Fruit fly (Drosophila melanogaster) whole organism, embryonic: ENCODE data around the gene Wsck.
A peak's percentile ranks its signal among the peaks of the same experiment; 100 is the strongest.

Experiments
- B-H1 ChIP-seq: fragments of 200-800 bp; sonication (Bioruptor generic); IDR thresholded peaks from 3 replicates; pipeline ENCODE4 v1.3.6; 2022; ENCODE audit warnings: missing biosample characterization, missing genetic modification characterization
- B-H2 ChIP-seq: fragments of 200-800 bp; sonication (Bioruptor generic); optimal IDR thresholded peaks from 2 replicates; lab custom pipeline; 2018; ENCODE audit warnings: missing biosample characterization, mild to moderate bottlenecking, missing genetic modification characterization
- CG11696 ChIP-seq: fragments of 200-800 bp; sonication (Bioruptor generic); IDR thresholded peaks from 2 replicates; pipeline ENCODE4 v1.3.6; 2022; ENCODE audit warnings: missing biosample characterization, missing genetic modification characterization
- CG14014 ChIP-seq: fragments of 200-800 bp; sonication (Bioruptor generic); IDR thresholded peaks from 2 replicates; pipeline ENCODE4 v1.3.6; 2022; ENCODE audit warnings: missing biosample characterization, missing genetic modification characterization
- CG30020 ChIP-seq: fragments of 200-800 bp; optimal IDR thresholded peaks from 2 replicates; lab custom pipeline; 2019; ENCODE audit warnings: missing biosample characterization, mild to moderate bottlenecking, missing genetic modification characterization, moderate library complexity
- CG30431 ChIP-seq: fragments of 200-800 bp; sonication (Bioruptor generic); optimal IDR thresholded peaks from 2 replicates; lab custom pipeline; 2017; ENCODE audit warnings: missing biosample characterization, missing genetic modification characterization
- CG3065 ChIP-seq: fragments of 200-800 bp; sonication (Bioruptor generic); optimal IDR thresholded peaks from 2 replicates; lab custom pipeline; 2016; ENCODE audit warnings: missing biosample characterization, missing genetic modification characterization
- CG42726 ChIP-seq: fragments of 200-800 bp; sonication (Bioruptor generic); IDR thresholded peaks from 2 replicates; pipeline ENCODE4 v1.3.6; 2022; ENCODE audit warnings: missing biosample characterization, missing genetic modification characterization; ENCODE audit not compliant: partially characterized antibody
- CG6175 ChIP-seq: fragments of 200-800 bp; sonication (Bioruptor generic); IDR thresholded peaks from 3 replicates; pipeline ENCODE4 v1.3.6; 2022; ENCODE audit warnings: missing biosample characterization, missing genetic modification characterization
- CG6791 ChIP-seq: fragments of 200-800 bp; sonication (Bioruptor generic); IDR thresholded peaks from 3 replicates; pipeline ENCODE4 v1.3.6; 2022; ENCODE audit warnings: missing biosample characterization, missing genetic modification characterization; ENCODE audit not compliant: partially characterized antibody
- CG7357 ChIP-seq: fragments of 200-800 bp; sonication (Bioruptor generic); IDR thresholded peaks from 3 replicates; pipeline ENCODE4 v1.3.6; 2022; ENCODE audit warnings: missing biosample characterization, missing genetic modification characterization
- CG7556 ChIP-seq: fragments of 200-800 bp; sonication (Bioruptor generic); optimal IDR thresholded peaks from 2 replicates; lab custom pipeline; 2017; ENCODE audit warnings: missing biosample characterization, mild to moderate bottlenecking, missing genetic modification characterization
- CG9932 ChIP-seq: fragments of 200-800 bp; sonication (Bioruptor generic); IDR thresholded peaks from 2 replicates; pipeline ENCODE4 v1.3.6; 2022; ENCODE audit warnings: missing biosample characterization, missing genetic modification characterization
- Dek ChIP-seq: fragments of 200-800 bp; sonication (Bioruptor generic); optimal IDR thresholded peaks from 3 replicates; lab custom pipeline; 2019; ENCODE audit warnings: missing biosample characterization, mild to moderate bottlenecking, missing genetic modification characterization, moderate library complexity
- Dll ChIP-seq: fragments of 200-800 bp; sonication (Bioruptor generic); IDR thresholded peaks from 4 replicates; pipeline ENCODE4 v1.3.6; 2022; ENCODE audit warnings: missing biosample characterization, missing genetic modification characterization; ENCODE audit not compliant: partially characterized antibody
- Doc3 ChIP-seq: fragments of 200-800 bp; sonication (Bioruptor generic); IDR thresholded peaks from 3 replicates; pipeline ENCODE4 v1.3.6; 2022; ENCODE audit warnings: missing biosample characterization, missing genetic modification characterization; ENCODE audit not compliant: partially characterized antibody
- Elba2 ChIP-seq: fragments of 200-800 bp; sonication (Bioruptor generic); optimal IDR thresholded peaks from 3 replicates; lab custom pipeline; 2016; ENCODE audit warnings: missing biosample characterization, missing genetic modification characterization
- Hand ChIP-seq: fragments of 200-800 bp; sonication (Bioruptor generic); optimal IDR thresholded peaks from 2 replicates; lab custom pipeline; 2017; ENCODE audit warnings: mild to moderate bottlenecking, missing biosample characterization, missing genetic modification reagents, missing genetic modification characterization
- Hr78 ChIP-seq, 2 experiments: fragments of 200-800 bp in 1 of 2; fragments of >200 bp in 1 of 2; sonication (Bioruptor generic) in 1 of 2; optimal IDR thresholded peaks; 2 replicates each; lab custom pipeline; 2017 to 2019; ENCODE audit warnings: missing biosample characterization in 2 of 2, missing genetic modification characterization in 2 of 2, mild to moderate bottlenecking in 1 of 2, moderate library complexity in 1 of 2
- Mes4 ChIP-seq: fragments of 200-800 bp; sonication (Bioruptor generic); optimal IDR thresholded peaks from 2 replicates; lab custom pipeline; 2016; ENCODE audit warnings: missing biosample characterization, missing genetic modification characterization
- NC2β ChIP-seq: fragments of 200-800 bp; sonication (Bioruptor generic); optimal IDR thresholded peaks from 2 replicates; lab custom pipeline; 2016; ENCODE audit warnings: missing biosample characterization, missing genetic modification characterization
- Opbp ChIP-seq: fragments of 200-800 bp; sonication (Bioruptor generic); IDR thresholded peaks from 3 replicates; pipeline ENCODE4 v1.3.6; 2022; ENCODE audit warnings: missing biosample characterization, missing genetic modification characterization; ENCODE audit not compliant: partially characterized antibody
- PHDP ChIP-seq: fragments of 200-800 bp; sonication (Bioruptor generic); optimal IDR thresholded peaks from 3 replicates; lab custom pipeline; 2018; ENCODE audit warnings: missing biosample characterization, mild to moderate bottlenecking, missing genetic modification characterization, moderate library complexity
- Poxn ChIP-seq: fragments of 200-800 bp; sonication (Bioruptor generic); IDR thresholded peaks from 2 replicates; pipeline ENCODE4 v1.3.6; 2022; ENCODE audit warnings: missing biosample characterization, missing genetic modification characterization
- Six4 ChIP-seq: fragments of 200-800 bp; sonication (Bioruptor generic); optimal IDR thresholded peaks from 2 replicates; lab custom pipeline; 2016; ENCODE audit warnings: missing biosample characterization, missing genetic modification characterization
- Ssrp ChIP-seq: fragments of 200-800 bp; sonication (Bioruptor generic); optimal IDR thresholded peaks from 2 replicates; lab custom pipeline; 2018; ENCODE audit warnings: missing biosample characterization, mild to moderate bottlenecking, missing genetic modification characterization, moderate library complexity
- Trl ChIP-seq, 3 experiments: fragments of >200 bp in 2 of 3; fragments of 200-800 bp in 1 of 3; sonication (Bioruptor generic) in 1 of 3; optimal IDR thresholded peaks; 2 replicates in 1 of 3; 3 replicates in 2 of 3; lab custom pipeline; 2016 to 2017; ENCODE audit warnings: missing biosample characterization in 1 of 3, missing genetic modification characterization in 1 of 3
- ab ChIP-seq: fragments of 200-800 bp; sonication (Bioruptor generic); optimal IDR thresholded peaks from 2 replicates; lab custom pipeline; 2016; ENCODE audit warnings: missing biosample characterization, missing genetic modification characterization
- chif ChIP-seq, 2 experiments: fragments of 200-800 bp; sonication (Bioruptor generic); optimal IDR thresholded peaks; 3 replicates each; lab custom pipeline; 2016; ENCODE audit warnings: missing biosample characterization in 2 of 2, missing genetic modification characterization in 2 of 2
- chinmo ChIP-seq: fragments of 200-800 bp; sonication (Bioruptor generic); IDR thresholded peaks from 4 replicates; pipeline ENCODE4 v1.3.6; 2022; ENCODE audit warnings: missing biosample characterization, missing genetic modification characterization; ENCODE audit not compliant: partially characterized antibody
- da ChIP-seq: fragments of 200-800 bp; sonication (Bioruptor generic); optimal IDR thresholded peaks from 2 replicates; lab custom pipeline; 2016; ENCODE audit warnings: missing biosample characterization, missing genetic modification characterization
- ems ChIP-seq: fragments of 200-800 bp; sonication (Bioruptor generic); optimal IDR thresholded peaks from 3 replicates; lab custom pipeline; 2016; ENCODE audit warnings: missing biosample characterization, missing genetic modification characterization
- jigr1 ChIP-seq: fragments of 200-800 bp; sonication (Bioruptor generic); IDR thresholded peaks from 3 replicates; pipeline ENCODE4 v1.3.6; 2022; ENCODE audit warnings: missing biosample characterization, missing genetic modification characterization
- lmd ChIP-seq: fragments of 200-800 bp; sonication (Bioruptor generic); IDR thresholded peaks from 2 replicates; pipeline ENCODE4 v1.3.6; 2022; ENCODE audit warnings: missing biosample characterization, missing genetic modification characterization
- nerfin-1 ChIP-seq: fragments of 200-800 bp; sonication (Bioruptor generic); optimal IDR thresholded peaks from 3 replicates; lab custom pipeline; 2019; ENCODE audit warnings: missing biosample characterization, mild to moderate bottlenecking, missing genetic modification characterization, moderate library complexity
- pan ChIP-seq, 4 experiments: fragments of >200 bp in 3 of 4; fragments of 200-800 bp in 1 of 4; sonication (Bioruptor generic) in 1 of 4; optimal IDR thresholded peaks in 3 of 4; IDR thresholded peaks in 1 of 4; 2 replicates each; pipeline versions ENCODE4 v1.3.6 to Lab custom; 2017 to 2022; ENCODE audit warnings: missing biosample characterization in 2 of 4, missing genetic modification characterization in 2 of 4, mixed read lengths in 1 of 4
- phol ChIP-seq: fragments of 200-800 bp; sonication (Bioruptor generic); optimal IDR thresholded peaks from 3 replicates; lab custom pipeline; 2018; ENCODE audit warnings: missing biosample characterization, mild to moderate bottlenecking, missing genetic modification characterization, moderate library complexity
- pzg ChIP-seq: fragments of 200-800 bp; sonication (Bioruptor generic); optimal IDR thresholded peaks from 3 replicates; lab custom pipeline; 2018; ENCODE audit warnings: missing biosample characterization, mild to moderate bottlenecking, missing genetic modification characterization, moderate library complexity
- repo ChIP-seq: fragments of 200-800 bp; sonication (Bioruptor generic); optimal IDR thresholded peaks from 2 replicates; lab custom pipeline; 2016; ENCODE audit warnings: missing biosample characterization, missing genetic modification characterization
- slbo ChIP-seq: fragments of 200-800 bp; sonication (Bioruptor generic); IDR thresholded peaks from 2 replicates; pipeline ENCODE4 v1.3.6; 2022; ENCODE audit warnings: missing biosample characterization, missing genetic modification characterization
- ssp ChIP-seq: fragments of 200-800 bp; sonication (Bioruptor generic); IDR thresholded peaks from 2 replicates; pipeline ENCODE4 v1.3.6; 2022; ENCODE audit warnings: missing biosample characterization, missing genetic modification characterization
- stc ChIP-seq: fragments of 200-800 bp; sonication (Bioruptor generic); IDR thresholded peaks from 2 replicates; pipeline ENCODE4 v1.3.6; 2022; ENCODE audit warnings: missing biosample characterization, missing genetic modification characterization
- tll ChIP-seq, 2 experiments: fragments of 200-800 bp in 1 of 2; fragments of >200 bp in 1 of 2; sonication (Bioruptor generic) in 1 of 2; optimal IDR thresholded peaks; 2 replicates each; lab custom pipeline; 2017 to 2019; ENCODE audit warnings: missing biosample characterization in 2 of 2, missing genetic modification characterization in 2 of 2, mild to moderate bottlenecking in 1 of 2, moderate library complexity in 1 of 2
- toy ChIP-seq: fragments of 200-800 bp; sonication (Bioruptor generic); IDR thresholded peaks from 2 replicates; pipeline ENCODE4 v1.3.6; 2022; ENCODE audit warnings: missing biosample characterization, missing genetic modification characterization
- unc-4 ChIP-seq: fragments of 200-800 bp; sonication (Bioruptor generic); IDR thresholded peaks from 2 replicates; pipeline ENCODE4 v1.3.6; 2022; ENCODE audit warnings: missing biosample characterization, missing genetic modification characterization; ENCODE audit not compliant: partially characterized antibody
- unpg ChIP-seq: fragments of 200-800 bp; sonication (Bioruptor generic); optimal IDR thresholded peaks from 3 replicates; lab custom pipeline; 2018; ENCODE audit warnings: missing biosample characterization, mild to moderate bottlenecking, missing genetic modification characterization, moderate library complexity
- wek ChIP-seq: fragments of 200-800 bp; sonication (Bioruptor generic); optimal IDR thresholded peaks from 3 replicates; lab custom pipeline; 2018; ENCODE audit warnings: missing biosample characterization, mild to moderate bottlenecking, missing genetic modification characterization, moderate library complexity
- z ChIP-seq: fragments of 200-800 bp; sonication (Bioruptor generic); IDR thresholded peaks from 3 replicates; pipeline ENCODE4 v1.3.6; 2022; ENCODE audit warnings: missing biosample characterization, missing genetic modification characterization

The Wsck gene

DNA sequence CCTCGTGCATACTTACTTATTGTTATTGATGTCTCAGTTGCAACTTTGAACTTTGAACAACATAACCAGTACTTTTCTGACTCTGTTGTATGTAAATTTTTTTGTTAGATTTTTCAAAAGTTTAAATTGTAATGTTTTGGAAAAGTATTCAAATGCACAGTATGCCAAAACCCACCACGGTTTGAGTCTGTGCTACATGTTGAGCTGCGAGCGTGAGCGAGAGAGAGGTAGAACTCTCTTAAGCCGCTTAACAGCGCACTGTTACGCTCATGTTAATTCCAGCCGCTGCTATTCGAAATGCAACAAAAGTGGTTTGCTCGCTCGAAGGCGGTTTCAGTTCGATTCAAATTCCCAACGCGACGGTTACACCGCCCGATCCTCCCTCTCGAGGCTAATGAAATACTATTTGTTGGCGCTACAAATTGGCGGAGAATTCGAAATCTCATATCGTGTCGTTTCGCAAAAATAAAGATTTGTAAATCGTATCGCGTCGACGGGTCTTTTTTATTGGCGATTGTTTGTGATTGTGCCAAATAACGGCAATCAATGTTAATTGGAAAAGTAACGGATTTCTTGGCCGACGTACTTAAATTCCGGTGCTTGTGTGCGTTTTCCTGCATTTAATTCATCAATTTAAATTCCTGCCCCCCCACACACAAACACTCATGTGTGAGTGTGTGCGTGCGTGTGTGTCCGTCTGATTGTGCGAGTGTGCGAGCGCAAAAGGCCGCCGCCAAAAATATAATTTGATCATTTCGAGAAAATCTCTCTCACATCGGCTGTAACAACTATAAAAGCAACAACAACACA, 40.8 kb downstream of the Wsck start (continued):
- TF ChIP-seq Hr78 (GFP tag; optimal IDR thresholded peaks at IDR 0.05; lab: Kevin White, UChicago) (peak in 1 of 2 experiments; percentile 23), Dek (peak; percentile 10), nerfin-1 (tag; lab: Kevin White, UChicago) (peak; percentile 33), CG6791 (GFP tag; lab: Robert Waterston, UW) (no peak), CG3065 (GFP tag; lab: Kevin White, UChicago) (no peak), Six4 (GFP tag; lab: Kevin White, UChicago) (no peak), CG14014 (GFP tag; lab: Robert Waterston, UW) (no peak), Opbp (GFP tag; lab: Robert Waterston, UW) (no peak), B-H2 (GFP tag; lab: Kevin White, UChicago) (no peak), chif (GFP tag; optimal IDR thresholded peaks at IDR 0.05; lab: Kevin White, UChicago) (peak in 1 of 2 experiments; percentile 14), repo (GFP tag; lab: Kevin White, UChicago) (no peak), phol (tag; lab: Kevin White, UChicago) (no peak), ems (GFP tag; lab: Kevin White, UChicago) (no peak), CG6175 (GFP tag; lab: Robert Waterston, UW) (no peak), slbo (GFP tag; lab: Robert Waterston, UW) (no peak), tll (GFP tag; optimal IDR thresholded peaks at IDR 0.05; lab: Kevin White, UChicago) (no peak), Hand (GFP tag; lab: Kevin White, UChicago) (no peak), Dll (GFP tag; lab: Robert Waterston, UW) (no peak), NC2β (GFP tag; lab: Kevin White, UChicago) (peak; percentile 29), CG42726 (no peak), Elba2 (GFP tag; lab: Kevin White, UChicago) (no peak), da (GFP tag; lab: Kevin White, UChicago) (no peak), unc-4 (GFP tag; lab: Robert Waterston, UW) (no peak), ab (GFP tag; lab: Kevin White, UChicago) (no peak), Doc3 (GFP tag; lab: Robert Waterston, UW) (no peak), stc (no peak), pan (optimal IDR thresholded peaks at IDR 0.05; lab: Kevin White, UChicago) (no peak), pan (GFP tag; optimal IDR thresholded peaks at IDR 0.05 in 1 of 2, IDR thresholded peaks at IDR 0.05 in 1 of 2) (no peak), wek (GFP tag; lab: Kevin White, UChicago) (peak; percentile 8), Trl (optimal IDR thresholded peaks at IDR 0.05; lab: Kevin White, UChicago) (peak; percentile 67 to 71), Trl (GFP tag; optimal IDR thresholded peaks at IDR 0.05; lab: Kevin White, UChicago) (no peak), z (GFP tag; lab: Robert Waterston, UW) (no peak), CG30431 (GFP tag; lab: Kevin White, UChicago) (no peak), chinmo (GFP tag; lab: Robert Waterston, UW) (no peak), jigr1 (no peak), toy (no peak), CG7556 (GFP tag; lab: Kevin White, UChicago) (no peak), Poxn (no peak), ssp (GFP tag; lab: Robert Waterston, UW) (no peak), CG7357 (no peak), B-H1 (no peak), pzg (GFP tag; lab: Kevin White, UChicago) (no peak), CG9932 (GFP tag; lab: Robert Waterston, UW) (no peak), Mes4 (GFP tag; lab: Kevin White, UChicago) (no peak), lmd (GFP tag; lab: Robert Waterston, UW) (no peak), PHDP (tag; lab: Kevin White, UChicago) (peak; percentile 34), unpg (GFP tag; lab: Kevin White, UChicago) (no peak), CG11696 (no peak), CG30020 (no peak), Ssrp (tag; lab: Kevin White, UChicago) (no peak)
